Worm (Caenorhabditis elegans) whole organism, L3 larva: Measurements from ENCODE around the gene C34C12.7.

Experiments used
- ama-1 ChIP-seq: fragments of 150-350 bp; optimal IDR thresholded peaks from 2 replicates; lab custom pipeline; 2018
- egl-5 ChIP-seq: fragments of 150-350 bp; optimal IDR thresholded peaks from 2 replicates; lab custom pipeline; 2017; ENCODE audit warnings: missing biosample characterization, missing genetic modification reagents, missing genetic modification characterization, inconsistent platforms
- elt-3 ChIP-seq, 3 experiments: fragments of 150-350 bp in 1 of 3; sonication (generic microtip) in 2 of 3; optimal IDR thresholded peaks; 2 replicates in 2 of 3; 4 replicates in 1 of 3; lab custom pipeline; 2014 to 2017; ENCODE audit warnings: missing biosample characterization in 3 of 3, missing genetic modification characterization in 3 of 3
- lin-39 ChIP-seq: fragments of 150-350 bp; optimal IDR thresholded peaks from 2 replicates; lab custom pipeline; 2018; ENCODE audit warnings: missing biosample characterization, missing genetic modification reagents, missing genetic modification characterization
- nhr-12 ChIP-seq: fragments of 150-350 bp; optimal IDR thresholded peaks from 2 replicates; lab custom pipeline; 2014; ENCODE audit warnings: missing biosample characterization, missing genetic modification characterization
- nhr-77 ChIP-seq: fragments of 150-350 bp; optimal IDR thresholded peaks from 2 replicates; lab custom pipeline; 2014; ENCODE audit warnings: missing biosample characterization, missing genetic modification characterization
- pha-4 ChIP-seq: fragments of 150-350 bp; optimal IDR thresholded peaks from 2 replicates; lab custom pipeline; 2014; ENCODE audit warnings: missing biosample characterization, missing genetic modification reagents, missing genetic modification characterization
- zag-1 ChIP-seq: fragments of 150-350 bp; optimal IDR thresholded peaks from 2 replicates; lab custom pipeline; 2014; ENCODE audit warnings: missing biosample characterization, missing genetic modification characterization

DNA sequence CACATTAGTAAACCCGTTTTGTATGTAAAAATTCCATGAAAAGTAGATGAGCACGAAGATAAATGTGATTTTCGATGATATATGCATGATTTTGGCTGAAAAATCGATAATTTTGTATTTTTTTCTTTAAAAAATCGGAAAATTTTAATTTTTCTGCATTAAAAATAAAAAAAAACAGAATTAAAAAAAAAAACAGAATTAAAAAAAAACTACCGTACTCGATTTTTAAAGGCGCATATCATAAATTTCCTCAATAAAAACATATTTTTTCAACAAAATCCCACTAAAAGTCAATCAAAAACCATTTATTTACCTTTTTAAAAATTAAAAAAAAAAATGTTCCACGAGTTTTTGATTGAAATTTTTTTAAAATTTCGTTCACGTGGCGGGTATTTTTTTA, 5.0 kb upstream of the C34C12.7 start, which contains the start of gene gly-14:
- TF ChIP-seq zag-1 (tag; lab: Kevin White, UChicago) (no peak), egl-5 (tag; lab: Kevin White, UChicago) (no peak), nhr-77 (no peak), lin-39 (tag; lab: Kevin White, UChicago) (no peak), elt-3 (tag; optimal IDR thresholded peaks at IDR 0.05; lab: Kevin White, UChicago) (no peak), pha-4 (no peak), nhr-12 (tag; lab: Kevin White, UChicago) (no peak), ama-1 (no peak)
